Worm (Caenorhabditis elegans): ENCODE results near the gene F44G4.1.

DNA sequence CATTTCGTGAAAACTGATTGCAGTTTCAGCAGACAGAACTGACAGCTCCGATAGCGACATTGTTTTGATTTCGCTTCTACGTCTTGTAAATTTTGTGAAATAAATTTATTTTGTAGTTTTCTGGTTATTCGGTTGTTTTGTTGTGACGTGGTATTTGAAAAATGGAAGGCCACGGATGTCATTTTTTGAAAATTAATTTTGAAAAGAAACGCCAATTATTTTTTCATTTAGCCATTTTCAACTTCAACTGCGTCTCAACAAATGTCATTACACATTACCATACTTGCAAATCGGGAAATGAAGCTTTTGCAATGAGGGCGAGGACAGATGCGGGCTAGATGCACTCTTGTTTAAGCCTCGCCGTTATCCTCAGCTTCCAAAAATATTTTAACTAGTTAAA is 6.5 kb upstream of the F44G4.1 start, which contains the start of gene C18E9.8:
- TF ChIP-seq drap-1 (GFP tag; optimal IDR thresholded peaks at IDR 0.05) (no peak), ces-1 (GFP tag; optimal IDR thresholded peaks at IDR 0.05) (no peak), ztf-11 (tag; optimal IDR thresholded peaks at IDR 0.05) (no peak), nhr-28 (tag; optimal IDR thresholded peaks at IDR 0.05) (no peak), lin-13 (tag; optimal IDR thresholded peaks at IDR 0.05) (no peak), pha-4 (tag; optimal IDR thresholded peaks at IDR 0.05) (no peak), nhr-237 (tag; optimal IDR thresholded peaks at IDR 0.05) (no peak), unc-39 (tag; optimal IDR thresholded peaks at IDR 0.05) (no peak), mep-1 (tag; optimal IDR thresholded peaks at IDR 0.05) (no peak), snpc-4 (tag; optimal IDR thresholded peaks at IDR 0.05) (no peak), mls-2 (tag; optimal IDR thresholded peaks at IDR 0.05) (no peak), nhr-76 (tag; optimal IDR thresholded peaks at IDR 0.05) (no peak)

Data from whole organism, mixed stage, embryonic.